Fruit fly (Drosophila melanogaster): Measurements from ENCODE around the gene CG7546.

Gene CG7546

DNA sequence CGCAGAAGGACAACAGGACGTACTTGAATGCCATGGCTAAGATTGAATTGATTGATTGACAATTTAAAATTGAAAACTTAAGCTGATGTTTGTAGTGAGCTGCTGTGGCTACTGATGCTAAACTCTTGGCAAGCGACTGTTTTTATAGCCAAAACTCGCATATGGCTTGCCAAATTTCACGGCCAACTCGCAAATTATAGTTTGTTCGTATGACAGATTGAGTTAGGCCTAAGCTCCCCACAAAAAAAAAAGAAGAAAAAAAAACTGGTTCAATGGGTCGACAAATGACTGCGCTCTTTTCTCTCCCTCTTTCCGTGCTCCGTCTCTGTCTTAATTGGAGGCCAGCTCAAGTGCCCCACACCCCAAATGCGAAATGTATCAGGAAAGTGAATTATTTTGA, 40.6 kb upstream of the CG7546 start, which contains the start of gene CG8543:
CG8543 (minus strand) TSS at position 101 of the 400 bp plus-strand sequence.
- TF ChIP-seq salr (GFP tag; optimal IDR thresholded peaks at IDR 0.05) (no peak), Sox15 (GFP tag; optimal IDR thresholded peaks at IDR 0.05) (no peak), pdm3 (GFP tag; optimal IDR thresholded peaks at IDR 0.05) (no peak), CG6163 (GFP tag; IDR thresholded peaks at IDR 0.05) (no peak), Hr4 (GFP tag; optimal IDR thresholded peaks at IDR 0.05) (no peak)

DNA sequence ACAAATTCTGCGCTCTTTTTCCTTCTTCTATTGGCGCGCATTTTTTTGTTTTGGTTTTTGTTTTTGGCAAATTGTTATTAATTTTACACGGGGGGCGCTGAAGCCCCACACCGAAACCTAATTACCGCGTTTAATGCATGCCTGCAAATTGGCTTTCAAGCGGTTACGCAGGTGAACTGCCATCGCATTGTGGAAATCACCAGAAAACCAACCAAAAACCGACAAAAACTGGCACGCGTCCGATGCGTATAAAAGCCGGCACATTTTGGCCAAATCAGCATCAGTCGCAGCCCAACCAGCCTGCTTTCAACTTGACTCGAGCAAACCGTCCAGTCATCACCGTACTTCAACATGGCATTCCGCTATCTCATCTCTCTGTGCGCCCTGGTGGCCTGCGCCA, 39.5 kb upstream of the CG7546 start, which contains the start of gene CG8541:
CG8541 (plus strand) TSS at position 301 of the 400 bp plus-strand sequence.
- TF ChIP-seq CG6792 (GFP tag; optimal IDR thresholded peaks at IDR 0.05): no peak

DNA sequence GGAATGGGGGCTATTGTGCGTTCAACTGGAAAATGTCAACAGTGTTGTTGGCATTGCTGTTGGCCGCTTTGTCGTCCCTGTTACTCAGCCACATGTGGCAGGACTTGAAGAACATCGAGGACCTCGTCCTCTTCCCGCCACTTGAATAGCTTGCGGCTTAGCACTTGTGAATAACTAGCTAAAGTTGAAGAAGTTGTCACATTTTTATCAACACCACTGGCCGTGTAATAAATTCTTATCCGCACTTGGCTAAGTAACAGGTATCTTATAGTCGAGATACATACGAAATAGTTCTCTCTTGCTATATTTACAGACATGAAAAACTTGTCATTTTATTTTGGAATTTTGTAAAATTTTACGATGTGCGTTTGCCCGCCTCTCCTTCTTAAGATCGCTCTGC, 35.5 kb upstream of the CG7546 start, which contains the start of gene CG43292:
CG43292 (plus strand) TSS at position 301 of the 400 bp plus-strand sequence.
- no peak for TF ChIP-seq fd59A (GFP tag; optimal IDR thresholded peaks at IDR 0.05)
- no peak for TF ChIP-seq salr (GFP tag; optimal IDR thresholded peaks at IDR 0.05)
- TF ChIP-seq eg (GFP tag; IDR thresholded peaks at IDR 0.05): no peak
- TF ChIP-seq CG6163 (GFP tag; IDR thresholded peaks at IDR 0.05): no peak
- TF ChIP-seq Eip93F (GFP tag; optimal IDR thresholded peaks at IDR 0.05): no peak
- TF ChIP-seq dac (GFP tag; optimal IDR thresholded peaks at IDR 0.05): no peak
- no peak for TF ChIP-seq CG1621 (tag; optimal IDR thresholded peaks at IDR 0.05)
- no peak for TF ChIP-seq CG6276 (GFP tag; optimal IDR thresholded peaks at IDR 0.05)
- TF ChIP-seq CG3032 (tag; optimal IDR thresholded peaks at IDR 0.05): no peak
- TF ChIP-seq CG6808 (GFP tag; optimal IDR thresholded peaks at IDR 0.05): no peak
- TF ChIP-seq lz (GFP tag; optimal IDR thresholded peaks at IDR 0.05): no peak
- no peak for TF ChIP-seq CG7368 (GFP tag; optimal IDR thresholded peaks at IDR 0.05)
- no peak for TF ChIP-seq CG8319 (GFP tag; optimal IDR thresholded peaks at IDR 0.05)
- TF ChIP-seq CG15336 (GFP tag; IDR thresholded peaks at IDR 0.05): no peak
- no peak for TF ChIP-seq CG34406 (GFP tag; optimal IDR thresholded peaks at IDR 0.05)

DNA sequence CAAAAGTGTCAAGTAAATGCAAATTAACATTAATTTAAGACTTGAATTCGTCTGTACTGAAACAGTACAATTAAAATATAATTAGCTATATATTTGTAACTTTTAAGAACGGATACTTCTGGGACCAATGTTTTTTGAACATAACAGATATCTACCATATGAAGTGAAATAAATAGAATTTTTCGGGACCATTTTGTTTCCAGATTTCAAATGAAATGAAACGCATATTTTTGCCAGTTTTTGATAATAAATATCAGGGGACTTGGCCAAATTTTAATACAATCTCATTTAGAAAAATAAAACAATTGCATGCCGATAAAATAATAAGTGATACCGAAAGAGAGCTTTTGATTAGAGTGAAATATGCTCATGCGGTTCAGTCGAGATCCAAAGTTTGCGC, 25.1 kb upstream of the CG7546 start, which contains the start of gene mthl6:
mthl6 (plus strand) TSS at position 301 of the 400 bp plus-strand sequence.
- TF ChIP-seq CG6854 (GFP tag; optimal IDR thresholded peaks at IDR 0.05): no peak
- TF ChIP-seq Sox14 (GFP tag; optimal IDR thresholded peaks at IDR 0.05): no peak
- TF ChIP-seq Eip93F (GFP tag; optimal IDR thresholded peaks at IDR 0.05): no peak
- TF ChIP-seq CG3919 (GFP tag; optimal IDR thresholded peaks at IDR 0.05): no peak
- TF ChIP-seq fkh (GFP tag; optimal IDR thresholded peaks at IDR 0.05): no peak
- TF ChIP-seq Ets96B (tag; optimal IDR thresholded peaks at IDR 0.05): no peak
- no peak for TF ChIP-seq ss (GFP tag; optimal IDR thresholded peaks at IDR 0.05)
- no peak for TF ChIP-seq vri (GFP tag; optimal IDR thresholded peaks at IDR 0.05)
- no peak for TF ChIP-seq CG10669 (GFP tag; optimal IDR thresholded peaks at IDR 0.05)
- TF ChIP-seq CG32006 (GFP tag; optimal IDR thresholded peaks at IDR 0.05): no peak
- TF ChIP-seq CG15336 (GFP tag; IDR thresholded peaks at IDR 0.05): no peak

DNA sequence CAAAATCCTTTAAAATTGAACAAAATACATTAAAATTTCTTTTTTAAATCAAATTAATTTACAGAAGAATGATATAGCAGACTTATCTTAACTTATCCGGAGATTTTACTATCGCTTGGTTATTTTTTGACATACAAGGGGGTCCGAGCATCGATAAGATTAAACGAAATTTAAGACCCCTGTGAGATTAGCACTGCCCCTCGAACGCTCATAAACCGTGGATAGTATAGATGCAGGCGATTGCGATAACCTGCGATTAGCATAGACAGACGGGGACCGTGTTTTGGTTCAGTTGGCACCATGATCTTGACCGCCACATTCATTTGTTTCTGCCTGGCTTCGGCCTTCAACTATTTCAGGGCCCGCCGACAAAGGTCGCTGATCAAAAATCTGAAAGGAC, 19.2 kb upstream of the CG7546 start, which contains the start of gene Cyp316a1:
Cyp316a1 (plus strand) TSS at position 301 of the 400 bp plus-strand sequence.
- TF ChIP-seq CG11762 (GFP tag; optimal IDR thresholded peaks at IDR 0.05; ENCODE audit: insufficient read depth) (no peak), svp (GFP tag) (peak; percentile 40)

DNA sequence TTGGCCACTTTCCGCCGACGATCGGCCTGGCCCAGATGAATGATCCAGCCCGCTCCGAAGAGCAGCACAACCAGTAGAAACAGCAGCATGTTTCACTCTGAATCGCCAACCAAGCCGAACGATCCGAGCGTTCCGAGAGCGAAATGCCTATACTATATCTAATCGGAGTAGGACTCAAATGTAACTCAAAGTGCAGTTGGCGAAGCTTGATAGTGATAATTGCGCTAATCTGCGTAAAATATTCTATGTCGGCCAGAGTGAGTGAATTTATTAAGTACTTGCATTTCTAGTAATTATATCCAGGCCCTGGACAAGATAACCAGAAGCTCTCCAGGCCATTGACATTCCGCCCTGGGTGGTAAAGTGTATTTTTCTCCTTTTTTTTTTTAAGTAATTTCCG, 14.7 kb upstream of the CG7546 start, which contains the start of gene Cyp4d8:
Cyp4d8 (minus strand) TSS at position 101 of the 400 bp plus-strand sequence.
- TF ChIP-seq pdm3 (GFP tag; optimal IDR thresholded peaks at IDR 0.05): no peak
- no peak for TF ChIP-seq dac (GFP tag; optimal IDR thresholded peaks at IDR 0.05)
- TF ChIP-seq CG3919 (GFP tag; optimal IDR thresholded peaks at IDR 0.05): no peak
- TF ChIP-seq CG34406 (GFP tag; optimal IDR thresholded peaks at IDR 0.05): no peak
- TF ChIP-seq CG16779 (tag; optimal IDR thresholded peaks at IDR 0.05): no peak

All from whole organism, prepupa.